Worm (Caenorhabditis elegans) whole organism, young adult: ENCODE measurements around the gene hex-1.

ENCODE experiments used
- F52B5.7 ChIP-seq: sonication (generic microtip); optimal IDR thresholded peaks from 2 replicates; lab custom pipeline; 2016; ENCODE audit warnings: mild to moderate bottlenecking, missing genetic modification characterization, missing compliant biosample characterization
- egl-44 ChIP-seq: fragments of 200-800 bp; sonication (Bioruptor generic); IDR thresholded peaks from 2 replicates; pipeline ENCODE4 v1.3.6; 2022; ENCODE audit warnings: missing genetic modification reagents, missing genetic modification characterization, missing compliant biosample characterization
- let-607 ChIP-seq, 2 experiments: fragments of 200-800 bp in 1 of 2; sonication (Bioruptor generic) in 1 of 2; sonication (generic microtip) in 1 of 2; optimal IDR thresholded peaks; 2 replicates each; lab custom pipeline; 2016 to 2018; ENCODE audit warnings: mild to moderate bottlenecking in 2 of 2, missing compliant biosample characterization in 2 of 2, missing genetic modification characterization in 2 of 2, moderate library complexity in 2 of 2, missing genotype in 1 of 2
- madf-10 ChIP-seq: sonication (generic microtip); optimal IDR thresholded peaks from 2 replicates; lab custom pipeline; 2016; ENCODE audit warnings: mild to moderate bottlenecking, missing genetic modification characterization, missing compliant biosample characterization
- nhr-90 ChIP-seq: sonication (generic microtip); optimal IDR thresholded peaks from 2 replicates; lab custom pipeline; 2016; ENCODE audit warnings: missing genotype, mild to moderate bottlenecking, missing genetic modification characterization, missing compliant biosample characterization
- rcor-1 ChIP-seq: fragments of 200-800 bp; sonication (Bioruptor generic); IDR thresholded peaks from 2 replicates; pipeline ENCODE4 v1.3.6; 2022; ENCODE audit warnings: missing genetic modification reagents, missing genetic modification characterization, missing compliant biosample characterization
- sdz-38 ChIP-seq: sonication (generic microtip); optimal IDR thresholded peaks from 2 replicates; lab custom pipeline; 2016; ENCODE audit warnings: missing genotype, missing genetic modification characterization, missing compliant biosample characterization
- snpc-4 ChIP-seq, 5 experiments: fragments of 150-350 bp in 1 of 5; sonication (generic microtip) in 4 of 5; optimal IDR thresholded peaks; 2 replicates each; lab custom pipeline; 2014 to 2018; ENCODE audit warnings: missing genetic modification characterization in 5 of 5, missing biosample characterization in 3 of 5, antibody characterized with exemption in 2 of 5, mild to moderate bottlenecking in 2 of 5, missing compliant biosample characterization in 2 of 5, missing genotype in 2 of 5, moderate library complexity in 2 of 5, missing genetic modification reagents in 1 of 5
- tbx-9 ChIP-seq: sonication (generic microtip); optimal IDR thresholded peaks from 2 replicates; lab custom pipeline; 2016; ENCODE audit warnings: borderline replicate concordance, missing genetic modification characterization, inconsistent platforms, missing compliant biosample characterization
- tlf-1 ChIP-seq: fragments of 200-800 bp; sonication (Bioruptor generic); optimal IDR thresholded peaks from 2 replicates; lab custom pipeline; 2018; ENCODE audit warnings: mild to moderate bottlenecking, missing genetic modification characterization, missing compliant biosample characterization
- unc-130 ChIP-seq: sonication (generic microtip); optimal IDR thresholded peaks from 2 replicates; lab custom pipeline; 2016; ENCODE audit warnings: missing genetic modification reagents, missing genetic modification characterization, missing compliant biosample characterization

ce11 chrX:2178410-2178944 is 42.5 kb upstream of the hex-1 start:
- TF ChIP-seq unc-130 (no peak), sdz-38 (tag; lab: Kevin White, UChicago) (no peak), F52B5.7 (tag; lab: Kevin White, UChicago) (no peak), tbx-9 (tag; lab: Kevin White, UChicago) (no peak), egl-44 (GFP tag; lab: Robert Waterston, UW) (no peak), let-607 (tag; optimal IDR thresholded peaks at IDR 0.05; lab: Kevin White, UChicago) (no peak), nhr-90 (tag; lab: Kevin White, UChicago) (no peak), tlf-1 (GFP tag; lab: Kevin White, UChicago) (no peak), rcor-1 (GFP tag; lab: Robert Waterston, UW) (no peak), madf-10 (no peak), snpc-4 (GFP tag; optimal IDR thresholded peaks at IDR 0.05; lab: Kevin White, UChicago) (no peak), snpc-4 (tag; optimal IDR thresholded peaks at IDR 0.05; lab: Kevin White, UChicago) (no peak)
